Worm (Caenorhabditis elegans) whole organism, young adult: ENCODE results near the gene R09A8.9.

ENCODE experiments used
- B0019.2 ChIP-seq: fragments of 200-800 bp; sonication (Bioruptor generic); conservative IDR thresholded peaks from 2 replicates; pipeline ENCODE4 v1.3.6; 2022; ENCODE audit warnings: missing genetic modification reagents, missing genetic modification characterization, missing compliant biosample characterization
- B0261.1 ChIP-seq: sonication (generic microtip); optimal IDR thresholded peaks from 2 replicates; lab custom pipeline; 2016; ENCODE audit warnings: mild to moderate bottlenecking, missing genetic modification characterization, moderate library complexity, missing compliant biosample characterization
- ama-1 ChIP-seq, 3 experiments: fragments of 150-350 bp in 1 of 3; sonication (generic microtip) in 2 of 3; optimal IDR thresholded peaks; 2 replicates each; lab custom pipeline; 2014 to 2018; ENCODE audit warnings: missing biosample characterization in 2 of 3, missing genetic modification characterization in 2 of 3, missing genetic modification reagents in 2 of 3
- attf-6 ChIP-seq: fragments of 200-800 bp; sonication (Bioruptor generic); IDR thresholded peaks from 2 replicates; pipeline ENCODE4 v1.3.6; 2022; ENCODE audit warnings: missing genetic modification reagents, missing genetic modification characterization, missing compliant biosample characterization
- dpff-1 ChIP-seq: sonication (generic microtip); optimal IDR thresholded peaks from 2 replicates; lab custom pipeline; 2017; ENCODE audit warnings: mild to moderate bottlenecking, missing genetic modification characterization, missing compliant biosample characterization
- lin-35 ChIP-seq, 3 experiments: fragments of 150-350 bp in 2 of 3; sonication (generic microtip) in 1 of 3; optimal IDR thresholded peaks; 2 replicates each; lab custom pipeline; 2014 to 2018; ENCODE audit warnings: missing biosample characterization in 3 of 3, missing genetic modification characterization in 3 of 3, missing genetic modification reagents in 3 of 3
- madf-3 ChIP-seq: fragments of 200-800 bp; sonication (Bioruptor generic); IDR thresholded peaks from 2 replicates; pipeline ENCODE4 v1.3.6; 2022; ENCODE audit warnings: missing genetic modification reagents, missing genetic modification characterization, missing compliant biosample characterization
- pha-4 ChIP-seq: fragments of 150-350 bp; sonication (generic microtip); optimal IDR thresholded peaks from 2 replicates; lab custom pipeline; 2014; ENCODE audit warnings: missing biosample characterization, missing genetic modification reagents, missing genetic modification characterization
- sdz-38 ChIP-seq: sonication (generic microtip); optimal IDR thresholded peaks from 2 replicates; lab custom pipeline; 2016; ENCODE audit warnings: missing genotype, missing genetic modification characterization, missing compliant biosample characterization
- snpc-1.1 ChIP-seq: sonication (generic microtip); optimal IDR thresholded peaks from 2 replicates; lab custom pipeline; 2017; ENCODE audit warnings: missing genetic modification characterization, mild to moderate bottlenecking, missing compliant biosample characterization, antibody characterized with exemption, moderate library complexity, missing genotype, missing genetic modification reagents; ENCODE audit not compliant: insufficient read depth
- snpc-4 ChIP-seq, 5 experiments: fragments of 150-350 bp in 1 of 5; sonication (generic microtip) in 4 of 5; optimal IDR thresholded peaks; 2 replicates each; lab custom pipeline; 2014 to 2018; ENCODE audit warnings: missing genetic modification characterization in 5 of 5, missing biosample characterization in 3 of 5, antibody characterized with exemption in 2 of 5, mild to moderate bottlenecking in 2 of 5, missing compliant biosample characterization in 2 of 5, missing genotype in 2 of 5, moderate library complexity in 2 of 5, missing genetic modification reagents in 1 of 5
- unc-62 ChIP-seq: fragments of 150-350 bp; optimal IDR thresholded peaks from 2 replicates; lab custom pipeline; 2014; ENCODE audit warnings: missing biosample characterization, missing genetic modification reagents, missing genetic modification characterization
- ztf-26 ChIP-seq: sonication (generic microtip); optimal IDR thresholded peaks from 2 replicates; lab custom pipeline; 2017; ENCODE audit warnings: missing genetic modification characterization, missing compliant biosample characterization

ce11 chrX:12627797-12628196 lies 24.1 kb downstream of the R09A8.9 start:
- TF ChIP-seq unc-62 (GFP tag; lab: Kevin White, UChicago) (no peak), sdz-38 (no peak), attf-6 (GFP tag; lab: Robert Waterston, UW) (no peak), B0261.1 (tag; lab: Kevin White, UChicago) (no peak), ztf-26 (tag; lab: Kevin White, UChicago) (no peak), ama-1 (optimal IDR thresholded peaks at IDR 0.05; lab: Kevin White, UChicago) (no peak), ama-1 (GFP tag; optimal IDR thresholded peaks at IDR 0.05; lab: Kevin White, UChicago) (no peak), lin-35 (GFP tag; optimal IDR thresholded peaks at IDR 0.05; lab: Kevin White, UChicago) (no peak), madf-3 (GFP tag; lab: Robert Waterston, UW) (no peak), pha-4 (tag; lab: Kevin White, UChicago) (no peak), B0019.2 (GFP tag; lab: Robert Waterston, UW) (no peak), snpc-4 (GFP tag; optimal IDR thresholded peaks at IDR 0.05; lab: Kevin White, UChicago) (no peak), snpc-4 (tag; optimal IDR thresholded peaks at IDR 0.05; lab: Kevin White, UChicago) (no peak), snpc-1.1 (no peak), dpff-1 (no peak)
